Worm (Caenorhabditis elegans) whole organism, L1 larva: ENCODE data around the gene nhr-114.

ENCODE experiments used
- Y116A8C.19 ChIP-seq: sonication (generic microtip); optimal IDR thresholded peaks from 2 replicates; lab custom pipeline; 2016; ENCODE audit warnings: missing compliant biosample characterization, missing genetic modification characterization, borderline replicate concordance
- aha-1 ChIP-seq: fragments of 150-350 bp; optimal IDR thresholded peaks from 2 replicates; lab custom pipeline; 2014; ENCODE audit warnings: missing biosample characterization, missing genetic modification characterization
- alr-1 ChIP-seq: fragments of 200-800 bp; sonication (Bioruptor generic); optimal IDR thresholded peaks from 2 replicates; lab custom pipeline; 2018; ENCODE audit warnings: borderline replicate concordance, mild to moderate bottlenecking, missing genetic modification characterization, missing compliant biosample characterization
- blmp-1 ChIP-seq: fragments of 150-350 bp; optimal IDR thresholded peaks from 2 replicates; lab custom pipeline; 2014; ENCODE audit warnings: missing biosample characterization, missing genetic modification characterization
- ceh-8 ChIP-seq: fragments of 200-800 bp; sonication (Bioruptor generic); optimal IDR thresholded peaks from 2 replicates; lab custom pipeline; 2018; ENCODE audit warnings: mild to moderate bottlenecking, missing genetic modification characterization, moderate library complexity, missing compliant biosample characterization
- ceh-82 ChIP-seq, 3 experiments: fragments of 150-350 bp in 1 of 3; sonication (generic microtip) in 2 of 3; optimal IDR thresholded peaks; 2 replicates each; lab custom pipeline; 2014 to 2017; ENCODE audit warnings: missing biosample characterization in 3 of 3, missing genetic modification characterization in 3 of 3
- ces-1 ChIP-seq: fragments of 150-350 bp; optimal IDR thresholded peaks from 2 replicates; lab custom pipeline; 2014; ENCODE audit warnings: missing biosample characterization, missing genetic modification reagents, missing genetic modification characterization
- dpl-1 ChIP-seq, 3 experiments: fragments of 150-350 bp in 2 of 3; sonication (generic microtip) in 1 of 3; optimal IDR thresholded peaks; 2 replicates each; lab custom pipeline; 2014 to 2017; ENCODE audit warnings: missing biosample characterization in 3 of 3, missing genetic modification characterization in 3 of 3, missing genetic modification reagents in 3 of 3
- dsc-1 ChIP-seq: sonication (generic microtip); optimal IDR thresholded peaks from 2 replicates; lab custom pipeline; 2016; ENCODE audit warnings: mild to moderate bottlenecking, missing genetic modification characterization, missing compliant biosample characterization
- efl-1 ChIP-seq, 4 experiments: fragments of 150-350 bp; optimal IDR thresholded peaks in 3 of 4; peaks in 1 of 4; 1 replicate in 1 of 4; 2 replicates in 3 of 4; lab custom pipeline; 2014; ENCODE audit warnings: missing biosample characterization in 2 of 4, missing genetic modification characterization in 2 of 4, missing genetic modification reagents in 2 of 4
- fkh-10 ChIP-seq: sonication (generic microtip); optimal IDR thresholded peaks from 2 replicates; lab custom pipeline; 2017; ENCODE audit warnings: missing biosample characterization, missing genetic modification reagents, missing genetic modification characterization
- fkh-8 ChIP-seq: sonication (generic microtip); optimal IDR thresholded peaks from 2 replicates; lab custom pipeline; 2016; ENCODE audit warnings: mild to moderate bottlenecking, missing genetic modification characterization, missing compliant biosample characterization
- grh-1 ChIP-seq: fragments of 200-800 bp; sonication (Bioruptor generic); IDR thresholded peaks from 2 replicates; pipeline ENCODE4 v1.3.6; 2022; ENCODE audit warnings: missing genetic modification reagents, missing genetic modification characterization, missing compliant biosample characterization
- hlh-17 ChIP-seq: fragments of 200-800 bp; sonication (Bioruptor generic); optimal IDR thresholded peaks from 2 replicates; lab custom pipeline; 2018; ENCODE audit warnings: missing genetic modification characterization, mild to moderate bottlenecking, missing compliant biosample characterization, moderate library complexity, borderline replicate concordance
- hlh-4 ChIP-seq: sonication (generic microtip); optimal IDR thresholded peaks from 2 replicates; lab custom pipeline; 2016; ENCODE audit warnings: mild to moderate bottlenecking, missing genetic modification characterization, missing compliant biosample characterization
- irx-1 ChIP-seq: sonication (generic microtip); optimal IDR thresholded peaks from 2 replicates; lab custom pipeline; 2016; ENCODE audit warnings: missing genetic modification characterization, missing compliant biosample characterization
- isw-1 ChIP-seq: fragments of 200-800 bp; sonication (Bioruptor generic); IDR thresholded peaks from 2 replicates; pipeline ENCODE4 v1.3.6; 2022; ENCODE audit warnings: missing genetic modification characterization, missing compliant biosample characterization
- jun-1 ChIP-seq: fragments of 150-350 bp; optimal IDR thresholded peaks from 2 replicates; lab custom pipeline; 2014; ENCODE audit warnings: missing biosample characterization, missing genetic modification reagents, missing genetic modification characterization
- lin-13 ChIP-seq: fragments of 150-350 bp; optimal IDR thresholded peaks from 2 replicates; lab custom pipeline; 2014; ENCODE audit warnings: missing biosample characterization, missing genetic modification reagents, missing genetic modification characterization
- lin-35 ChIP-seq, 2 experiments: fragments of 150-350 bp; optimal IDR thresholded peaks; 2 replicates each; lab custom pipeline; 2014; ENCODE audit warnings: missing biosample characterization in 2 of 2, missing genetic modification characterization in 2 of 2, missing genetic modification reagents in 2 of 2
- lin-39 ChIP-seq: fragments of 150-350 bp; optimal IDR thresholded peaks from 2 replicates; lab custom pipeline; 2014; ENCODE audit warnings: missing biosample characterization, missing genetic modification reagents, missing genetic modification characterization
- lir-3 ChIP-seq: sonication (generic microtip); optimal IDR thresholded peaks from 2 replicates; lab custom pipeline; 2016; ENCODE audit warnings: mild to moderate bottlenecking, missing genetic modification characterization, moderate library complexity, missing compliant biosample characterization; ENCODE audit not compliant: poor library complexity
- lsy-2 ChIP-seq, 2 experiments: fragments of 150-350 bp; optimal IDR thresholded peaks; 2 replicates each; lab custom pipeline; 2014; ENCODE audit warnings: missing biosample characterization in 2 of 2, missing genetic modification characterization in 2 of 2
- mab-9 ChIP-seq: fragments of 200-800 bp; sonication (Bioruptor generic); IDR thresholded peaks from 2 replicates; pipeline ENCODE4 v1.3.6; 2022; ENCODE audit warnings: missing genetic modification reagents, missing genetic modification characterization, missing compliant biosample characterization
- mdl-1 ChIP-seq, 2 experiments: fragments of 150-350 bp; optimal IDR thresholded peaks; 2 replicates each; lab custom pipeline; 2014 to 2017; ENCODE audit warnings: missing biosample characterization in 2 of 2, missing genetic modification characterization in 2 of 2, inconsistent platforms in 1 of 2
- nhr-12 ChIP-seq: sonication (generic microtip); optimal IDR thresholded peaks from 2 replicates; lab custom pipeline; 2017; ENCODE audit warnings: missing biosample characterization, missing genetic modification characterization
- nhr-19 ChIP-seq: fragments of 200-800 bp; sonication (Bioruptor generic); conservative IDR thresholded peaks from 2 replicates; pipeline ENCODE4 v1.3.6; 2022; ENCODE audit warnings: missing genetic modification characterization, missing compliant biosample characterization
- nhr-20 ChIP-seq: sonication (generic microtip); optimal IDR thresholded peaks from 2 replicates; lab custom pipeline; 2016; ENCODE audit warnings: mild to moderate bottlenecking, missing genetic modification characterization, missing compliant biosample characterization
- nhr-47 ChIP-seq: sonication (generic microtip); optimal IDR thresholded peaks from 2 replicates; lab custom pipeline; 2016; ENCODE audit warnings: mild to moderate bottlenecking, missing genetic modification characterization, moderate library complexity, missing compliant biosample characterization
- nhr-76 ChIP-seq: sonication (generic microtip); optimal IDR thresholded peaks from 2 replicates; lab custom pipeline; 2017; ENCODE audit warnings: missing biosample characterization, missing genetic modification characterization
- nhr-84 ChIP-seq: sonication (generic microtip); optimal IDR thresholded peaks from 2 replicates; lab custom pipeline; 2017; ENCODE audit warnings: missing biosample characterization, missing genetic modification characterization
- nhr-85 ChIP-seq: sonication (generic microtip); peaks from one replicate; lab custom pipeline; 2016; ENCODE audit warnings: missing genetic modification characterization, inconsistent platforms, missing compliant biosample characterization
- pag-3 ChIP-seq: sonication (generic microtip); optimal IDR thresholded peaks from 2 replicates; lab custom pipeline; 2017; ENCODE audit warnings: missing genetic modification characterization, mild to moderate bottlenecking, missing compliant biosample characterization, antibody characterized with exemption, borderline replicate concordance; ENCODE audit not compliant: insufficient read depth
- snu-23 ChIP-seq: sonication (generic microtip); optimal IDR thresholded peaks from 2 replicates; lab custom pipeline; 2016; ENCODE audit warnings: missing genetic modification characterization, missing compliant biosample characterization
- sup-37 ChIP-seq: fragments of 200-800 bp; sonication (Bioruptor generic); optimal IDR thresholded peaks from 2 replicates; lab custom pipeline; 2018; ENCODE audit warnings: mild to moderate bottlenecking, missing genetic modification characterization, missing compliant biosample characterization
- vab-15 ChIP-seq: sonication (generic microtip); optimal IDR thresholded peaks from 2 replicates; lab custom pipeline; 2017; ENCODE audit warnings: missing genotype, mild to moderate bottlenecking, missing genetic modification characterization, missing compliant biosample characterization
- zag-1 ChIP-seq: fragments of 150-350 bp; optimal IDR thresholded peaks from 2 replicates; lab custom pipeline; 2014; ENCODE audit warnings: missing biosample characterization, missing genetic modification characterization
- ztf-11 ChIP-seq, 2 experiments: sonication (generic microtip); optimal IDR thresholded peaks; 2 replicates each; lab custom pipeline; 2016 to 2017; ENCODE audit warnings: missing genetic modification characterization in 2 of 2, missing biosample characterization in 1 of 2, missing compliant biosample characterization in 1 of 2

Gene nhr-114

ce11 chrV:4194587-4195211 is 7.7 kb downstream of the nhr-114 start, which contains the start of gene Y45G5AM.9 (continued):
- TF ChIP-seq fkh-10, result peak; percentile 55
- no peak for TF ChIP-seq nhr-84 (tag; lab: Kevin White, UChicago)
- no peak for TF ChIP-seq nhr-76 (tag; lab: Kevin White, UChicago)
- peak; percentile 87 for TF ChIP-seq snu-23 (GFP tag; lab: Kevin White, UChicago)
- peak; percentile 88 for TF ChIP-seq nhr-85 (tag; lab: Kevin White, UChicago)
- peak; percentile 67 to 93 (median 78) for TF ChIP-seq ceh-82 (tag; optimal IDR thresholded peaks at IDR 0.05; lab: Kevin White, UChicago)
- no peak for TF ChIP-seq vab-15
- TF ChIP-seq fkh-8 (tag; lab: Kevin White, UChicago), result peak; percentile 86
- peak; percentile 48 for TF ChIP-seq aha-1 (tag; lab: Kevin White, UChicago)
- TF ChIP-seq lir-3 (tag; lab: Kevin White, UChicago), result no peak
- 0 out of 2 replicates have a peak, but pooled peaks have one; percentile 26 for TF ChIP-seq mab-9 (GFP tag; lab: Robert Waterston, UW)
- no peak for TF ChIP-seq Y116A8C.19 (tag; lab: Kevin White, UChicago)
- TF ChIP-seq nhr-12, result no peak
- TF ChIP-seq, all 84 proteins: peak for 52

- TF ChIP-seq jun-1 (tag; lab: Kevin White, UChicago) (no peak), vab-15 (no peak), lin-13 (GFP tag; lab: Kevin White, UChicago) (no peak), nhr-84 (tag; lab: Kevin White, UChicago) (no peak), dpl-1 (GFP tag; optimal IDR thresholded peaks at IDR 0.05; lab: Kevin White, UChicago) (no peak), fkh-8 (tag; lab: Kevin White, UChicago) (no peak), lin-35 (GFP tag; optimal IDR thresholded peaks at IDR 0.05; lab: Kevin White, UChicago) (no peak), ceh-8 (no peak)
- TF ChIP-seq, all 84 proteins: peak for 0
Measured at ce11 chrV:4195283-4195682, 8.3 kb downstream of the nhr-114 start, which contains the start of gene algn-5. TSS of gene algn-5 (plus strand) at chrV:4195577.

ce11 chrV:4199185-4199584 is 12.2 kb downstream of the nhr-114 start, which contains the start of gene rpac-40:
TSS of gene rpac-40 (plus strand) at chrV:4199485.
- TF ChIP-seq lin-39 (no peak), blmp-1 (tag; lab: Kevin White, UChicago) (no peak), dsc-1 (tag; lab: Kevin White, UChicago) (no peak), lsy-2 (tag; optimal IDR thresholded peaks at IDR 0.05; lab: Kevin White, UChicago) (no peak), mab-9 (GFP tag; lab: Robert Waterston, UW) (no peak), nhr-20 (tag; lab: Kevin White, UChicago) (no peak), nhr-19 (no peak), pag-3 (tag; lab: Kevin White, UChicago) (no peak), isw-1 (GFP tag; lab: Robert Waterston, UW) (no peak)

ce11 chrV:4204421-4204820 is 17.4 kb downstream of the nhr-114 start, which contains the start of gene H43I07.1:
TSS of gene H43I07.1 (plus strand) at chrV:4204721.
- TF ChIP-seq hlh-17 (GFP tag; lab: Kevin White, UChicago), result no peak
- no peak for TF ChIP-seq lir-3 (tag; lab: Kevin White, UChicago)
- TF ChIP-seq sup-37 (GFP tag; lab: Kevin White, UChicago), result no peak
- TF ChIP-seq alr-1, result no peak
- no peak for TF ChIP-seq zag-1 (tag; lab: Kevin White, UChicago)
- TF ChIP-seq lin-35 (GFP tag; optimal IDR thresholded peaks at IDR 0.05; lab: Kevin White, UChicago), result no peak

- TF ChIP-seq hlh-4 (tag; lab: Kevin White, UChicago) (no peak), vab-15 (no peak), lin-13 (GFP tag; lab: Kevin White, UChicago) (no peak), efl-1 (optimal IDR thresholded peaks at IDR 0.05; lab: Kevin White, UChicago) (no peak), efl-1 (GFP tag; optimal IDR thresholded peaks at IDR 0.05 in 1 of 2; lab: Kevin White, UChicago) (no peak), mdl-1 (tag; optimal IDR thresholded peaks at IDR 0.05; lab: Kevin White, UChicago) (no peak), irx-1 (tag; lab: Kevin White, UChicago) (no peak), nhr-47 (tag; lab: Kevin White, UChicago) (no peak), fkh-10 (peak; percentile 49), sup-37 (GFP tag; lab: Kevin White, UChicago) (no peak), ces-1 (peak; percentile 25), grh-1 (GFP tag; lab: Robert Waterston, UW) (no peak), ztf-11 (tag; optimal IDR thresholded peaks at IDR 0.05; lab: Kevin White, UChicago) (no peak)
Measured at ce11 chrV:4211521-4211920, 24.5 kb downstream of the nhr-114 start.
